Fruit fly (Drosophila melanogaster) whole organism, adult: ENCODE results near the gene Lip1.

Experiments
- CG11617 ChIP-seq: fragments of 200-800 bp; sonication (Bioruptor generic); optimal IDR thresholded peaks from 2 replicates; lab custom pipeline; 2017; ENCODE audit warnings: mild to moderate bottlenecking, missing biosample characterization, missing genetic modification reagents, missing genetic modification characterization
- CG12768 ChIP-seq: fragments of 200-800 bp; sonication (Bioruptor generic); optimal IDR thresholded peaks from 2 replicates; lab custom pipeline; 2017; ENCODE audit warnings: missing biosample characterization, missing genetic modification characterization, mild to moderate bottlenecking, moderate library complexity, missing genetic modification reagents
- CG14711 ChIP-seq: fragments of 200-800 bp; sonication (Bioruptor generic); optimal IDR thresholded peaks from 2 replicates; lab custom pipeline; 2018; ENCODE audit warnings: missing biosample characterization, mild to moderate bottlenecking, missing genetic modification characterization, moderate library complexity
- CG1620 ChIP-seq: fragments of 200-800 bp; sonication (Bioruptor generic); optimal IDR thresholded peaks from 2 replicates; lab custom pipeline; 2016; ENCODE audit warnings: missing biosample characterization, missing genetic modification characterization
- CG33017 ChIP-seq: fragments of 200-800 bp; sonication (Bioruptor generic); optimal IDR thresholded peaks from 2 replicates; lab custom pipeline; 2018; ENCODE audit warnings: missing biosample characterization, mild to moderate bottlenecking, missing genetic modification characterization, moderate library complexity
- CG5204 ChIP-seq: fragments of 200-800 bp; sonication (Bioruptor generic); optimal IDR thresholded peaks from 2 replicates; lab custom pipeline; 2016; ENCODE audit warnings: missing biosample characterization, missing genetic modification characterization
- CG7045 ChIP-seq: fragments of 200-800 bp; sonication (Bioruptor generic); optimal IDR thresholded peaks from 2 replicates; lab custom pipeline; 2017; ENCODE audit warnings: missing biosample characterization, mild to moderate bottlenecking, missing genetic modification characterization
- CG7101 ChIP-seq: fragments of 200-800 bp; sonication (Bioruptor generic); optimal IDR thresholded peaks from 2 replicates; lab custom pipeline; 2018; ENCODE audit warnings: missing biosample characterization, mild to moderate bottlenecking, missing genetic modification characterization, moderate library complexity
- Clk ChIP-seq: fragments of 200-800 bp; sonication (Bioruptor generic); optimal IDR thresholded peaks from 2 replicates; lab custom pipeline; 2017; ENCODE audit warnings: missing biosample characterization, missing genetic modification characterization
- Crg-1 ChIP-seq: fragments of 200-800 bp; sonication (Bioruptor generic); optimal IDR thresholded peaks from 2 replicates; lab custom pipeline; 2016; ENCODE audit warnings: missing biosample characterization, missing genetic modification characterization
- Hr96 ChIP-seq: fragments of 200-800 bp; sonication (Bioruptor generic); optimal IDR thresholded peaks from 2 replicates; lab custom pipeline; 2016; ENCODE audit warnings: missing biosample characterization, missing genetic modification characterization
- Mnt ChIP-seq: fragments of 200-800 bp; sonication (Bioruptor generic); optimal IDR thresholded peaks from 2 replicates; lab custom pipeline; 2016; ENCODE audit warnings: missing biosample characterization, mild to moderate bottlenecking, missing genetic modification characterization
- bab1 ChIP-seq: fragments of 200-800 bp; sonication (Bioruptor generic); optimal IDR thresholded peaks from 3 replicates; lab custom pipeline; 2019; ENCODE audit warnings: missing biosample characterization, mild to moderate bottlenecking, missing genetic modification characterization, moderate library complexity
- cic ChIP-seq: fragments of 200-800 bp; sonication (Bioruptor generic); optimal IDR thresholded peaks from 2 replicates; lab custom pipeline; 2017; ENCODE audit warnings: missing biosample characterization, mild to moderate bottlenecking, missing genetic modification characterization, moderate library complexity
- cnc ChIP-seq, 2 experiments: fragments of >200 bp; optimal IDR thresholded peaks; 2 replicates each; lab custom pipeline; 2017
- kay ChIP-seq: fragments of 200-800 bp; sonication (Bioruptor generic); peaks from one replicate; lab custom pipeline; 2016; ENCODE audit warnings: missing biosample characterization, missing genetic modification characterization, borderline replicate concordance
- ovo ChIP-seq: fragments of 200-800 bp; sonication (Bioruptor generic); optimal IDR thresholded peaks from 2 replicates; lab custom pipeline; 2016; ENCODE audit warnings: missing biosample characterization, missing genetic modification characterization
- pad ChIP-seq: fragments of 200-800 bp; sonication (Bioruptor generic); optimal IDR thresholded peaks from 3 replicates; lab custom pipeline; 2017; ENCODE audit warnings: missing biosample characterization, missing genetic modification characterization, mild to moderate bottlenecking, moderate library complexity, missing genetic modification reagents
- tj ChIP-seq: fragments of 200-800 bp; sonication (Bioruptor generic); optimal IDR thresholded peaks from 3 replicates; lab custom pipeline; 2017; ENCODE audit warnings: missing biosample characterization, mild to moderate bottlenecking, missing genetic modification characterization, moderate library complexity
- toe ChIP-seq: fragments of 200-800 bp; sonication (Bioruptor generic); optimal IDR thresholded peaks from 2 replicates; lab custom pipeline; 2016; ENCODE audit warnings: missing biosample characterization, missing genetic modification characterization

Lip1 gene

dm6 chr2L:10693018-10693417 lies 8.3 kb downstream of the Lip1 start:
- TF ChIP-seq CG1620: no peak

- TF ChIP-seq CG33017 (tag; lab: Kevin White, UChicago): no peak
- no peak for TF ChIP-seq Clk (GFP tag; lab: Kevin White, UChicago)
- TF ChIP-seq Crg-1 (GFP tag; lab: Kevin White, UChicago): no peak
- no peak for TF ChIP-seq pad (GFP tag; lab: Kevin White, UChicago)
- TF ChIP-seq CG1620: no peak
- TF ChIP-seq kay (GFP tag; lab: Kevin White, UChicago): no peak
- no peak for TF ChIP-seq CG7101 (tag; lab: Kevin White, UChicago)
- TF ChIP-seq bab1 (GFP tag; lab: Kevin White, UChicago): no peak
- TF ChIP-seq CG14711 (tag; lab: Kevin White, UChicago): no peak
- no peak for TF ChIP-seq cic (GFP tag; lab: Kevin White, UChicago)
- TF ChIP-seq ovo (GFP tag; lab: Kevin White, UChicago): no peak
- TF ChIP-seq tj (GFP tag; lab: Kevin White, UChicago): no peak
- no peak for TF ChIP-seq Hr96
- no peak for TF ChIP-seq CG7045
- no peak for TF ChIP-seq CG11617 (GFP tag; lab: Kevin White, UChicago)
These were observed 11.9 kb downstream of the Lip1 start, which contains the start of gene CG7294 for dm6 chr2L:10689221-10690034. Gene CG7294, minus strand, starts transcription at chr2L:10689271.

DNA sequence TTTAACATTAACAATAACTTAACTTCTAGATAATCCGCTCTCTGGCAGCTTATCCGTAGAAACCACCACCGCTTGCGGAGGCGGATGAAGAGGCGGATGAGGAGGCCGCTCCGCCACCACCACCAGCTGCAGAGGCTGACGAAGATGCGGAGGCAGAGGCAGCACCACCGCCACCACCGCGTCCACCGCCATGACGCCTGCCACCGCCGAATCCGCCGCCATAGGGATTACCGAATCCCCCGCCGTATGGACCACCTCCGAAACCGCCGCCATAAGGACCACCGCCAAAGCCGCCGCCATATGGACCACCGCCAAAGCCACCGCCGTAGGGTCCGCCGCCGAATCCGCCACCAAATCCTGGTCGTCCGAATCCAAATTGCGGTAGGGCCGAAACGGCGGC lies 12.6 kb downstream of the Lip1 start:
- TF ChIP-seq CG1620: no peak
- no peak for TF ChIP-seq Hr96

DNA sequence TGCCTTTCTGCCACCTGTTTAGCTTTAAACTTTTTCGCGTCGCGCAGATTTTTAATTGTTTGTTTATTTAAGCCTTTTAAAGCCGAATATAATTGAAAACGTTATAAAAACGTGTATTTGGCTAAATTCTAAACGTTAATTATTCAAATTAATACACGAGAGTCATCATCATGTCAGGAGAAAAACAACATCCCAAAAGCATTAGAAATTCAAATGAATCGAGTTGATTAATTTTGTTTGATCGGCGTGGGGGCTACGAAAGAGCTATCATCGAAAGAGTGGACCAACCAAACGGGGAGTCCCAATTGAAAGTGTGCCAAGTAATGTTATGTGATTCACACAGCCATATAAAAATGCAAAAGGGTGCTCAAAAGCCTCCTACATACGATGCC lies 13.6 kb downstream of the Lip1 start:
- TF ChIP-seq bab1 (GFP tag; lab: Kevin White, UChicago) (no peak), toe (GFP tag; lab: Kevin White, UChicago) (no peak), pad (GFP tag; lab: Kevin White, UChicago) (no peak), CG1620 (no peak), Crg-1 (GFP tag; lab: Kevin White, UChicago) (no peak), ovo (GFP tag; lab: Kevin White, UChicago) (no peak)

DNA sequence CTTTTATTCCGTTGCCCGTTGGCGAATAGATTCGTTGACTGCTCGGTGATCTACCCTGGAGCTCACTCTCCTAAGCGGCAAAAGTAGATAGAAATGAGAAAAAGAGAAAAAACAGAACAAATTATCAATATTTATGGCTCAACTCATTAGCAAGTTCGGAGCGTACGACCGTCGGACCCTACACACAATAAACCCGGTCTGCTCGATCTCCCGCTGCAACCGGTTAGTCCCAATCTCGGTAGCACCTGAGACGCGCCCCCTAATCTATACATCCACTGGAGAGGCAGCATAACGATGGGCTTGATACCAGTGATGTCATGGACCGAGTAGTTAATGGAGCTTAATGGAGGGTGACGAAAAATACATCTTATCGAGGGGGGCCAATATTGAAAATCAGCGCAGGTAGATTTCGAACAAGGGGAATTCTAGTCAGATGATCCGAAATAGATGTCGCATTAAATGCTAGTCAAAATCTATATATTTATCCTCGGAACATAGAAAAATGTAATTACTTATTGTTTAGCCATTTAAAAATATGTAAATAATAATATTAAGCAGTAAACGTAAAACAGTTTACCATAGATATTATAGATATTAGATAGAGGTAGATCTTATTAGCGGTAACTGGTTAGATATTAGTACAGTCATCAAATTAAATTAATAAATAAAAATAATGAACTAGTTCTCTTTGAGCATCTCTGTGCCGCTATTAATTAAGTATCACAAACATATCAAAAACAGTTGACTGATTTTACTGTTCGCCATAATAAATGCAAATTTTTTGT lies 14.1 kb downstream of the Lip1 start, which contains the start of gene CG7296:
Gene CG7296 (minus strand): TSS at position 58 of the 785 bp plus-strand sequence.
- no peak for TF ChIP-seq CG7101 (tag; lab: Kevin White, UChicago)
- TF ChIP-seq CG33017 (tag; lab: Kevin White, UChicago): no peak
- TF ChIP-seq CG11617 (GFP tag; lab: Kevin White, UChicago): no peak
- TF ChIP-seq CG12768 (GFP tag; lab: Kevin White, UChicago): no peak
- TF ChIP-seq cnc (optimal IDR thresholded peaks at IDR 0.05; lab: Kevin White, UChicago): no peak
- no peak for TF ChIP-seq tj (GFP tag; lab: Kevin White, UChicago)
- no peak for TF ChIP-seq CG1620
- no peak for TF ChIP-seq kay (GFP tag; lab: Kevin White, UChicago)
- TF ChIP-seq pad (GFP tag; lab: Kevin White, UChicago): no peak
- TF ChIP-seq CG14711 (tag; lab: Kevin White, UChicago): no peak
- TF ChIP-seq bab1 (GFP tag; lab: Kevin White, UChicago): no peak
- no peak for TF ChIP-seq CG7045
- no peak for TF ChIP-seq toe (GFP tag; lab: Kevin White, UChicago)
- TF ChIP-seq Crg-1 (GFP tag; lab: Kevin White, UChicago): no peak
- TF ChIP-seq ovo (GFP tag; lab: Kevin White, UChicago): no peak
- no peak for TF ChIP-seq Mnt (GFP tag; lab: Kevin White, UChicago)
- no peak for TF ChIP-seq CG5204

dm6 chr2L:10685666-10686065 lies 15.7 kb downstream of the Lip1 start:
- TF ChIP-seq Hr96: no peak

DNA sequence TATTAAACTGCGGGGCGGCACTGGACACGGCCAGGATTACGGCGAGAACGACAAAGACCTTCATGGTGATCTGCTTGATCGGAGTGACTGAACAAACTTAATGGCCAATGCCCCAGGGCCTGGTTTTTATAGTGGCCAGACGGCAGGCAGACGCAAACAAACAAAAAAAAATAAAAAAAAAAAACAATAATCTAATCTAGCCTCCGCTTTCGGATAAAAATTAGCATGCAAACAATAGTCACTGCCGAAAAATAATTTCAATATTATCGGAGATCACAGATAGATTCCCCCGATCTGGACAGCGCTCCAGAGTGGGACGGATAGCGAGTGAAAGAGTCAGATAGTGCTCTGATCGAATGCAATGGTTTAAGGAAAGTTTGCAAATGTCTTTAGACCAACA lies 17.0 kb downstream of the Lip1 start, which contains the start of gene CG7299:
Gene CG7299 (minus strand): TSS at position 101 of the 400 bp plus-strand sequence.
- TF ChIP-seq pad (GFP tag; lab: Kevin White, UChicago) (no peak), tj (GFP tag; lab: Kevin White, UChicago) (no peak), cnc (optimal IDR thresholded peaks at IDR 0.05; lab: Kevin White, UChicago) (no peak), CG7101 (tag; lab: Kevin White, UChicago) (no peak), CG7045 (no peak)
